Worm (Caenorhabditis elegans): ENCODE measurements around the gene Y94H6A.5.

DNA sequence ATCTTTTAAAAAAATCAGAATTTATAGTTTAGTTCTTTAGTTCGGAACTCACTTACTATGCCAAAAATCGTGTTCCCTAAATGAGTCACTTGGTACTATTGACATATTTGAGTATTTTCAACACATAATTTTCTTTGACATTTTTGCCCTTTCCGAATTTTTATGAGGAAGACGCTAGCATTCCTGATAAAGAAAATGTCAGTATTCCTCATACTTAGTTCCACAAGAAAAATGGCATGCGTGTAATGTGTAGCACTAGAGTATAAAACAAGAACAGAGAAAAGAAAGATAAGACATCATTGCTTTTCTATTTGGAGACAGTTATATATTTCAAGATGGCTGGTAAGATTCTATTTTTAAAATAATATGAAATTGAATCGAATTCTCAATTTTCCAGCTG lies 26.2 kb upstream of the Y94H6A.5 start, which contains the start of gene Y94H6A.2:
- TF ChIP-seq mab-5 (tag; optimal IDR thresholded peaks at IDR 0.05): no peak
- no peak for TF ChIP-seq snpc-4 (tag; optimal IDR thresholded peaks at IDR 0.05)
- no peak for TF ChIP-seq elt-1 (tag; optimal IDR thresholded peaks at IDR 0.05; ENCODE audit: borderline replicate concordance, insufficient read depth)
- TF ChIP-seq lsy-2 (tag; optimal IDR thresholded peaks at IDR 0.05): no peak
- no peak for TF ChIP-seq nhr-28 (tag; optimal IDR thresholded peaks at IDR 0.05)
- no peak for TF ChIP-seq pha-4 (tag; optimal IDR thresholded peaks at IDR 0.05)
- TF ChIP-seq unc-120 (tag; optimal IDR thresholded peaks at IDR 0.05; ENCODE audit: poor library complexity, severe bottlenecking): no peak
- TF ChIP-seq nhr-12 (tag; optimal IDR thresholded peaks at IDR 0.05): no peak
- no peak for TF ChIP-seq ceh-39 (tag; optimal IDR thresholded peaks at IDR 0.05)
- TF ChIP-seq nhr-76 (tag; optimal IDR thresholded peaks at IDR 0.05): no peak
- TF ChIP-seq ceh-83 (GFP tag; optimal IDR thresholded peaks at IDR 0.05): no peak
- TF ChIP-seq lin-13 (tag; optimal IDR thresholded peaks at IDR 0.05): no peak
